ENCODE assay signal across 6 worm cellular contexts in the genomic region with DNA sequence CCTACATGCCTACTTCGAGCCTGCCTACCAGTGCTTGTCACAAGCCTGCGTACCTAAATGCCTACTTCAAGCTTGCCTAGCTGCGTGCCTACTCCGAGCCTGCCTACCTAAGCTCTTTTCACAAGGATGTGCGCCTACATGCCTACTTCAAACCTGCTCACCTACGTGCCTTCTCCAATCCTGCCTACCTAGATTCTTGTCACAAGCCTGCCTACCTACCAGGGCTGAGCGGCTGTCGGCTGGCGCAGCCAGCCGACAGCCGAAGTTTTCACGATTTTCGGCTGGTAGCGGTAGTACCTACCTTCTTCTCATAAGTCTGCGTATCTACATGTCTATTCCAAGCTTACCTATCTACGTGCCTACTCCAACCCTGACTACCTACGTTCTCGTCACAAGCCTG.
TF ChIP-seq lines count a peak whose summit lies in the region.

No protein-coding gene starts in this region.

TF ChIP-seq in whole organism, L1 larva, 84 proteins besides CTCF, POLR2A, EP300 and RAD21:
- peak; percentile 7 for TF ChIP-seq rnt-1 (tag; optimal IDR thresholded peaks at IDR 0.05; lab: Kevin White, UChicago)
- no peak for TF ChIP-seq pqm-1 (tag; optimal IDR thresholded peaks at IDR 0.05; lab: Kevin White, UChicago)
- 0 out of 2 replicates have a peak, but pooled peaks have one; percentile 78 for TF ChIP-seq ets-5 (GFP tag; IDR thresholded peaks at IDR 0.05; lab: Robert Waterston, UW)
- no peak for TF ChIP-seq nhr-237 (tag; optimal IDR thresholded peaks at IDR 0.05; lab: Kevin White, UChicago)
- TF ChIP-seq mab-9 (GFP tag; IDR thresholded peaks at IDR 0.05; lab: Robert Waterston, UW): peak; percentile 24; the same call in 1 of the 2 replicates

TF ChIP-seq in whole organism, L4 larva, 104 proteins besides CTCF, POLR2A, EP300 and RAD21:
- TF ChIP-seq set-16 (GFP tag; IDR thresholded peaks at IDR 0.05; lab: Robert Waterston, UW) (peak; percentile 56), aha-1 (tag; lab: Kevin White, UChicago) (peak; percentile 61), mxl-2 (GFP tag; conservative IDR thresholded peaks at IDR 0.05; lab: Robert Waterston, UW) (no peak)

TF ChIP-seq in whole organism, early embryonic, 17 proteins besides CTCF, POLR2A, EP300 and RAD21:
- TF ChIP-seq tbx-11 (GFP tag; IDR thresholded peaks at IDR 0.05; lab: Robert Waterston, UW) (0 out of 2 replicates have a peak, but pooled peaks have one; percentile 30), scrt-1 (GFP tag; IDR thresholded peaks at IDR 0.05; lab: Robert Waterston, UW) (no peak), flt-1 (GFP tag; IDR thresholded peaks at IDR 0.05; lab: Robert Waterston, UW) (0 out of 2 replicates have a peak, but pooled peaks have one; percentile 1)
TF ChIP-seq in whole organism, early embryonic: peak in this region for 2.

TF ChIP-seq in whole organism, late embryonic, 69 proteins besides CTCF, POLR2A, EP300 and RAD21:
- peak; percentile 6 for TF ChIP-seq madf-2 (tag; optimal IDR thresholded peaks at IDR 0.05; lab: Kevin White, UChicago)
- no peak for TF ChIP-seq sox-4 (tag; optimal IDR thresholded peaks at IDR 0.05; lab: Kevin White, UChicago)

TF ChIP-seq in whole organism, mixed stage, embryonic, 35 proteins besides CTCF, POLR2A, EP300 and RAD21:
- no peak for TF ChIP-seq tbx-8 (GFP tag; optimal IDR thresholded peaks at IDR 0.05; lab: Kevin White, UChicago)
- TF ChIP-seq pha-4 (tag; optimal IDR thresholded peaks at IDR 0.05; lab: Kevin White, UChicago): peak; percentile 7

TF ChIP-seq in whole organism, young adult, 124 proteins besides CTCF, POLR2A, EP300 and RAD21:
- no peak for TF ChIP-seq F37B4.10 (GFP tag; IDR thresholded peaks at IDR 0.05; lab: Robert Waterston, UW)
- TF ChIP-seq Y79H2A.3 (GFP tag; conservative IDR thresholded peaks at IDR 0.05; lab: Robert Waterston, UW): 0 out of 2 replicates have a peak, but pooled peaks have one; percentile 19
- TF ChIP-seq ztf-18 (tag; optimal IDR thresholded peaks at IDR 0.05; lab: Kevin White, UChicago): no peak
- no peak for TF ChIP-seq sea-2 (GFP tag; IDR thresholded peaks at IDR 0.05; lab: Robert Waterston, UW)
- TF ChIP-seq dpff-1 (tag; optimal IDR thresholded peaks at IDR 0.05; lab: Kevin White, UChicago): no peak
- TF ChIP-seq repo-1 (tag; optimal IDR thresholded peaks at IDR 0.05; lab: Kevin White, UChicago): no peak
- TF ChIP-seq lin-54 (GFP tag; optimal IDR thresholded peaks at IDR 0.05; lab: Kevin White, UChicago): no peak
- TF ChIP-seq aptf-2 (GFP tag; conservative IDR thresholded peaks at IDR 0.05; lab: Robert Waterston, UW): no peak
- 0 out of 2 replicates have a peak, but pooled peaks have one; percentile 8 for TF ChIP-seq rcor-1 (GFP tag; IDR thresholded peaks at IDR 0.05; lab: Robert Waterston, UW)
- 0 out of 2 replicates have a peak, but pooled peaks have one; percentile 54 for TF ChIP-seq madf-3 (GFP tag; IDR thresholded peaks at IDR 0.05; lab: Robert Waterston, UW)
- TF ChIP-seq sdz-38 (tag; optimal IDR thresholded peaks at IDR 0.05; lab: Kevin White, UChicago): no peak
- no peak for TF ChIP-seq hlh-12 (tag; optimal IDR thresholded peaks at IDR 0.05; lab: Kevin White, UChicago)
- no peak for TF ChIP-seq fkh-3 (tag; optimal IDR thresholded peaks at IDR 0.05; lab: Kevin White, UChicago)
- no peak for TF ChIP-seq B0019.2 (GFP tag; conservative IDR thresholded peaks at IDR 0.05; lab: Robert Waterston, UW)
- TF ChIP-seq ekl-4 (GFP tag; IDR thresholded peaks at IDR 0.05; lab: Robert Waterston, UW): no peak
- TF ChIP-seq K12H6.12 (tag; optimal IDR thresholded peaks at IDR 0.05; lab: Kevin White, UChicago): no peak
- TF ChIP-seq F57C9.4 (tag; optimal IDR thresholded peaks at IDR 0.05; lab: Kevin White, UChicago): no peak
- TF ChIP-seq snpc-3.4 (tag; optimal IDR thresholded peaks at IDR 0.05; lab: Kevin White, UChicago): no peak
- TF ChIP-seq ztf-26 (tag; optimal IDR thresholded peaks at IDR 0.05; lab: Kevin White, UChicago): no peak
- TF ChIP-seq rec-8 (tag; optimal IDR thresholded peaks at IDR 0.05; lab: Kevin White, UChicago): no peak
- TF ChIP-seq attf-6 (GFP tag; IDR thresholded peaks at IDR 0.05; lab: Robert Waterston, UW): no peak
- TF ChIP-seq ztf-22 (GFP tag; optimal IDR thresholded peaks at IDR 0.05; lab: Kevin White, UChicago): no peak
